Fruit fly (Drosophila melanogaster) whole organism, embryonic: ENCODE measurements around the gene beta'COP.

ENCODE experiments used
- B-H1 ChIP-seq: fragments of 200-800 bp; sonication (Bioruptor generic); IDR thresholded peaks from 3 replicates; pipeline ENCODE4 v1.3.6; 2022; ENCODE audit warnings: missing biosample characterization, missing genetic modification characterization
- BEAF-32 ChIP-seq: fragments of 200-800 bp; sonication (Bioruptor generic); optimal IDR thresholded peaks from 3 replicates; lab custom pipeline; 2017; ENCODE audit warnings: missing biosample characterization, missing genetic modification characterization, mild to moderate bottlenecking, moderate library complexity, missing genetic modification reagents
- Blimp-1 ChIP-seq: fragments of 200-800 bp; sonication (Bioruptor generic); optimal IDR thresholded peaks from 3 replicates; lab custom pipeline; 2018; ENCODE audit warnings: missing biosample characterization, missing genetic modification characterization, mild to moderate bottlenecking, moderate library complexity, missing genetic modification reagents
- CG1233 ChIP-seq: fragments of 200-800 bp; sonication (Bioruptor generic); optimal IDR thresholded peaks from 4 replicates; lab custom pipeline; 2018; ENCODE audit warnings: missing biosample characterization, mild to moderate bottlenecking, missing genetic modification characterization
- CG16779 ChIP-seq: fragments of 200-800 bp; sonication (Bioruptor generic); IDR thresholded peaks from 2 replicates; pipeline ENCODE4 v1.3.6; 2022; ENCODE audit warnings: missing biosample characterization, missing genetic modification characterization
- CG16815 ChIP-seq: fragments of 200-800 bp; sonication (Bioruptor generic); optimal IDR thresholded peaks from 3 replicates; lab custom pipeline; 2017; ENCODE audit warnings: missing biosample characterization, mild to moderate bottlenecking, missing genetic modification characterization
- CG17186 ChIP-seq: fragments of 200-800 bp; sonication (Bioruptor generic); optimal IDR thresholded peaks from 3 replicates; lab custom pipeline; 2017; ENCODE audit warnings: missing biosample characterization, missing genetic modification reagents, missing genetic modification characterization
- CG17359 ChIP-seq: fragments of 200-800 bp; sonication (Bioruptor generic); optimal IDR thresholded peaks from 3 replicates; lab custom pipeline; 2018; ENCODE audit warnings: missing biosample characterization, mild to moderate bottlenecking, missing genetic modification characterization, moderate library complexity
- CG17829 ChIP-seq: fragments of 200-800 bp; optimal IDR thresholded peaks from 2 replicates; lab custom pipeline; 2019; ENCODE audit warnings: missing biosample characterization, mild to moderate bottlenecking, missing genetic modification characterization, moderate library complexity
- CG1792 ChIP-seq: fragments of 200-800 bp; sonication (Bioruptor generic); optimal IDR thresholded peaks from 2 replicates; lab custom pipeline; 2016; ENCODE audit warnings: missing biosample characterization, missing genetic modification characterization
- CG18262 ChIP-seq: fragments of 200-800 bp; optimal IDR thresholded peaks from 3 replicates; lab custom pipeline; 2019; ENCODE audit warnings: missing biosample characterization, mild to moderate bottlenecking, missing genetic modification characterization, moderate library complexity
- CG2199 ChIP-seq: fragments of 200-800 bp; sonication (Bioruptor generic); IDR thresholded peaks from 3 replicates; pipeline ENCODE4 v1.3.6; 2022; ENCODE audit warnings: missing biosample characterization, missing genetic modification characterization
- CG2712 ChIP-seq: fragments of 200-800 bp; optimal IDR thresholded peaks from 3 replicates; lab custom pipeline; 2019; ENCODE audit warnings: missing biosample characterization, mild to moderate bottlenecking, missing genetic modification characterization, moderate library complexity
- CG30020 ChIP-seq: fragments of 200-800 bp; optimal IDR thresholded peaks from 2 replicates; lab custom pipeline; 2019; ENCODE audit warnings: missing biosample characterization, mild to moderate bottlenecking, missing genetic modification characterization, moderate library complexity
- CG30431 ChIP-seq: fragments of 200-800 bp; sonication (Bioruptor generic); optimal IDR thresholded peaks from 2 replicates; lab custom pipeline; 2017; ENCODE audit warnings: missing biosample characterization, missing genetic modification characterization
- CG32772 ChIP-seq: fragments of 200-800 bp; sonication (Bioruptor generic); IDR thresholded peaks from 2 replicates; pipeline ENCODE4 v1.3.6; 2022; ENCODE audit warnings: missing biosample characterization, missing genetic modification characterization
- CG3407 ChIP-seq: fragments of 200-800 bp; sonication (Bioruptor generic); optimal IDR thresholded peaks from 2 replicates; lab custom pipeline; 2018; ENCODE audit warnings: missing biosample characterization, mild to moderate bottlenecking, missing genetic modification characterization
- CG4820 ChIP-seq: fragments of 200-800 bp; sonication (Bioruptor generic); optimal IDR thresholded peaks from 3 replicates; lab custom pipeline; 2016; ENCODE audit warnings: missing biosample characterization, missing genetic modification characterization
- CG4854 ChIP-seq: fragments of 200-800 bp; sonication (Bioruptor generic); optimal IDR thresholded peaks from 2 replicates; lab custom pipeline; 2016; ENCODE audit warnings: missing biosample characterization, missing genetic modification characterization, inconsistent platforms
- CG6765 ChIP-seq: fragments of 200-800 bp; sonication (Bioruptor generic); optimal IDR thresholded peaks from 3 replicates; lab custom pipeline; 2017; ENCODE audit warnings: missing biosample characterization, mild to moderate bottlenecking, missing genetic modification characterization
- CG7372 ChIP-seq: fragments of 200-800 bp; sonication (Bioruptor generic); IDR thresholded peaks from 2 replicates; pipeline ENCODE4 v1.3.6; 2022; ENCODE audit warnings: missing biosample characterization, missing genetic modification characterization
- CG8290 ChIP-seq, 3 experiments: fragments of 200-800 bp; sonication (Bioruptor generic); optimal IDR thresholded peaks; 2 replicates each; lab custom pipeline; 2016 to 2019; ENCODE audit warnings: missing biosample characterization in 3 of 3, missing genetic modification characterization in 3 of 3, mild to moderate bottlenecking in 2 of 3, moderate library complexity in 1 of 3
- CG8478 ChIP-seq: fragments of >200 bp; optimal IDR thresholded peaks from 2 replicates; lab custom pipeline; 2018
- CG9797 ChIP-seq: fragments of 200-800 bp; sonication (Bioruptor generic); optimal IDR thresholded peaks from 3 replicates; lab custom pipeline; 2018; ENCODE audit warnings: missing biosample characterization, mild to moderate bottlenecking, missing genetic modification characterization
- Dbx ChIP-seq: fragments of 200-800 bp; sonication (Bioruptor generic); IDR thresholded peaks from 3 replicates; pipeline ENCODE4 v1.3.6; 2022; ENCODE audit warnings: missing biosample characterization, missing genetic modification characterization
- Fer1 ChIP-seq: fragments of 200-800 bp; sonication (Bioruptor generic); optimal IDR thresholded peaks from 2 replicates; lab custom pipeline; 2017; ENCODE audit warnings: missing biosample characterization, mild to moderate bottlenecking, missing genetic modification characterization
- Hmr ChIP-seq: fragments of 200-800 bp; sonication (Bioruptor generic); optimal IDR thresholded peaks from 3 replicates; lab custom pipeline; 2017; ENCODE audit warnings: mild to moderate bottlenecking, missing biosample characterization, missing genetic modification reagents, missing genetic modification characterization
- Lhr ChIP-seq: fragments of 200-800 bp; sonication (Bioruptor generic); optimal IDR thresholded peaks from 3 replicates; lab custom pipeline; 2017; ENCODE audit warnings: mild to moderate bottlenecking, missing biosample characterization, missing genetic modification reagents, missing genetic modification characterization
- MESR4 ChIP-seq: fragments of 200-800 bp; sonication (Bioruptor generic); optimal IDR thresholded peaks from 2 replicates; lab custom pipeline; 2018; ENCODE audit warnings: missing biosample characterization, mild to moderate bottlenecking, missing genetic modification characterization, moderate library complexity
- MTF-1 ChIP-seq: fragments of 200-800 bp; sonication (Bioruptor generic); optimal IDR thresholded peaks from 2 replicates; lab custom pipeline; 2018; ENCODE audit warnings: missing biosample characterization, mild to moderate bottlenecking, missing genetic modification characterization, borderline replicate concordance
- NFAT ChIP-seq: fragments of 200-800 bp; sonication (Bioruptor generic); IDR thresholded peaks from 2 replicates; pipeline ENCODE4 v1.3.6; 2022; ENCODE audit warnings: missing biosample characterization, missing genetic modification characterization
- Ptx1 ChIP-seq: fragments of 200-800 bp; sonication (Bioruptor generic); IDR thresholded peaks from 2 replicates; pipeline ENCODE4 v1.3.6; 2022; ENCODE audit warnings: missing biosample characterization, missing genetic modification characterization
- ab ChIP-seq: fragments of 200-800 bp; sonication (Bioruptor generic); optimal IDR thresholded peaks from 2 replicates; lab custom pipeline; 2016; ENCODE audit warnings: missing biosample characterization, missing genetic modification characterization
- az2 ChIP-seq: fragments of 200-800 bp; sonication (Bioruptor generic); optimal IDR thresholded peaks from 3 replicates; lab custom pipeline; 2016; ENCODE audit warnings: missing biosample characterization, missing genetic modification characterization
- cad ChIP-seq: fragments of >200 bp; optimal IDR thresholded peaks from 2 replicates; lab custom pipeline; 2017; ENCODE audit warnings: missing biosample characterization, missing genetic modification characterization
- esg ChIP-seq: fragments of 200-800 bp; sonication (Bioruptor generic); conservative IDR thresholded peaks from 2 replicates; pipeline ENCODE4 v1.3.6; 2022; ENCODE audit warnings: missing biosample characterization, missing genetic modification characterization
- fd3F ChIP-seq: fragments of 200-800 bp; sonication (Bioruptor generic); optimal IDR thresholded peaks from 2 replicates; lab custom pipeline; 2018; ENCODE audit warnings: missing biosample characterization, mild to moderate bottlenecking, missing genetic modification characterization, moderate library complexity
- ftz-f1 ChIP-seq: fragments of 200-800 bp; sonication (Bioruptor generic); optimal IDR thresholded peaks from 2 replicates; lab custom pipeline; 2016; ENCODE audit warnings: missing biosample characterization, missing genetic modification characterization
- gsb ChIP-seq: fragments of 200-800 bp; sonication (Bioruptor generic); IDR thresholded peaks from 2 replicates; pipeline ENCODE4 v1.3.6; 2022; ENCODE audit warnings: missing biosample characterization, missing genetic modification characterization
- insv ChIP-seq, 2 experiments: fragments of 200-800 bp; sonication (Bioruptor generic); optimal IDR thresholded peaks; 3 replicates each; lab custom pipeline; 2016 to 2018; ENCODE audit warnings: missing biosample characterization in 2 of 2, missing genetic modification characterization in 2 of 2
- jigr1 ChIP-seq: fragments of 200-800 bp; sonication (Bioruptor generic); IDR thresholded peaks from 3 replicates; pipeline ENCODE4 v1.3.6; 2022; ENCODE audit warnings: missing biosample characterization, missing genetic modification characterization
- nmo ChIP-seq: fragments of 200-800 bp; sonication (Bioruptor generic); optimal IDR thresholded peaks from 2 replicates; lab custom pipeline; 2018; ENCODE audit warnings: missing biosample characterization, mild to moderate bottlenecking, missing genetic modification characterization, moderate library complexity
- oc ChIP-seq: fragments of 200-800 bp; sonication (Bioruptor generic); optimal IDR thresholded peaks from 2 replicates; lab custom pipeline; 2018; ENCODE audit warnings: missing biosample characterization, mild to moderate bottlenecking, missing genetic modification characterization, moderate library complexity
- pb ChIP-seq: fragments of 200-800 bp; sonication (Bioruptor generic); optimal IDR thresholded peaks from 3 replicates; lab custom pipeline; 2016; ENCODE audit warnings: missing biosample characterization, missing genetic modification characterization
- peb ChIP-seq: fragments of 200-800 bp; sonication (Bioruptor generic); IDR thresholded peaks from 2 replicates; pipeline ENCODE4 v1.3.6; 2022; ENCODE audit warnings: missing biosample characterization, missing genetic modification characterization
- phol ChIP-seq: fragments of 200-800 bp; sonication (Bioruptor generic); optimal IDR thresholded peaks from 3 replicates; lab custom pipeline; 2018; ENCODE audit warnings: missing biosample characterization, mild to moderate bottlenecking, missing genetic modification characterization, moderate library complexity
- sug ChIP-seq: fragments of 200-800 bp; optimal IDR thresholded peaks from 2 replicates; lab custom pipeline; 2019; ENCODE audit warnings: missing biosample characterization, mild to moderate bottlenecking, missing genetic modification characterization, moderate library complexity
- tll ChIP-seq, 2 experiments: fragments of 200-800 bp in 1 of 2; fragments of >200 bp in 1 of 2; sonication (Bioruptor generic) in 1 of 2; optimal IDR thresholded peaks; 2 replicates each; lab custom pipeline; 2017 to 2019; ENCODE audit warnings: missing biosample characterization in 2 of 2, missing genetic modification characterization in 2 of 2, mild to moderate bottlenecking in 1 of 2, moderate library complexity in 1 of 2
- zfh1 ChIP-seq: fragments of 200-800 bp; sonication (Bioruptor generic); IDR thresholded peaks from 3 replicates; pipeline ENCODE4 v1.3.6; 2022; ENCODE audit warnings: missing biosample characterization, missing genetic modification characterization

The beta'COP gene

DNA sequence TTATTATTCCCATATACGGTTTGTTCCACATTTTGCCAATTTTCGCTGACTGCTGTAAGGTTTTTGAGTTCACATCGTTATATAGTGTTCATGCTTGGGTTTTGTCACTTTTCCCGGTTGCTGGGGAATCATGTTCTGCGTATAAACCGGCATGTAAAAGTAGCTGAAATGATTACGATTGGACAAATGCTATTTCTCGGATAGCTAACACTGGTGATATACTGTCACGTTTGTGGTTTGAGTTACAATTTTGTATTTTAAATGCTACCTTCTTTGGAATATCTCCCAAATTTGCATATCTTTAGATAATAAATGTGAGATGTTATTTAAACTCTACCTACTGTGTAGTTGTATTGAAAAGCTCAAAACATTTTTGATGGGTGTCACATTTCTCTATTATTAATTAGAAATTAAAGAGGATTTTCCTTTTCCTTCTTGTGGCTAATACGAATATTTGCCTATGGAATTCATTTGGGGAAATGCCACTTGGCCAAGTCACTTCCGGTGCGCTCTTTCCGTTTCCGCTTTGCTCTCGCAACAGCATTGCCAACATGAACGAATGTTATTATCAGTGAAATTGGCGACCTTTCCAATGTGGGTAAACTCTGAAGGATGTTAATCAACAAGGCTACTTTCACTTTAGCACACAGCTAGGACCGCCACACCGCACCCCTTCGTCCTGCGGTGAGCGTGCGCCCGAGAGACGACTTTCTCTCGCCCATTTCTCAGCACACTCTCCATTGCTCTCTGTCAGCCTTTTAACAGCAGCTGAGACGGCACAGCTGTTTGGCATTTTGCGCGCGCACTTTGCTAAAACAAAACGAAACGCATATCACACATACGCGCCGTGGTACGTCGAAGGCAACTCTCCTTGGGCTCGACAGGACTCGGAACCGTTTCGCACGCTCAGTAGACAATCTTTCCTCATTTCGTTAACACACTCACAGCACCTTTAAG is 36.1 kb downstream of the beta'COP start, which contains the start of the genes CG16956, CG42784 and CG43850 (continued):
- TF ChIP-seq CG9797 (GFP tag; lab: Kevin White, UChicago), result no peak
- TF ChIP-seq Fer1 (GFP tag; lab: Kevin White, UChicago), result peak; percentile 92
- peak; percentile 54 for TF ChIP-seq sug (tag; lab: Kevin White, UChicago)
- TF ChIP-seq oc (tag; lab: Kevin White, UChicago), result no peak
- TF ChIP-seq CG16815, result no peak
- TF ChIP-seq phol, result no peak
- TF ChIP-seq CG1233 (GFP tag; lab: Kevin White, UChicago), result peak; percentile 69
- no peak for TF ChIP-seq ftz-f1
- TF ChIP-seq CG4820 (GFP tag; lab: Kevin White, UChicago), result no peak
- TF ChIP-seq CG4854 (GFP tag; lab: Kevin White, UChicago), result no peak
- TF ChIP-seq az2 (GFP tag; lab: Kevin White, UChicago), result no peak
- TF ChIP-seq cad, result no peak
- no peak for TF ChIP-seq CG1792 (GFP tag; lab: Kevin White, UChicago)
- no peak for TF ChIP-seq BEAF-32
- TF ChIP-seq fd3F (GFP tag; lab: Kevin White, UChicago), result peak; percentile 59
- no peak for TF ChIP-seq CG17186
- no peak for TF ChIP-seq gsb (GFP tag; lab: Robert Waterston, UW)
- no peak for TF ChIP-seq CG2199 (GFP tag; lab: Robert Waterston, UW)
- no peak for TF ChIP-seq CG17359
- no peak for TF ChIP-seq peb
- no peak for TF ChIP-seq CG3407
- peak; percentile 94 for TF ChIP-seq Hmr (GFP tag; lab: Kevin White, UChicago)
- no peak for TF ChIP-seq CG2712 (tag; lab: Kevin White, UChicago)
- TF ChIP-seq pb, result no peak
- TF ChIP-seq CG30431 (GFP tag; lab: Kevin White, UChicago), result no peak
- TF ChIP-seq CG6765, result peak; percentile 90
- peak; percentile 11 for TF ChIP-seq MESR4 (GFP tag; lab: Kevin White, UChicago)
- no peak for TF ChIP-seq CG8290 (GFP tag; optimal IDR thresholded peaks at IDR 0.05; lab: Kevin White, UChicago)
- TF ChIP-seq CG8290 (tag; optimal IDR thresholded peaks at IDR 0.05; lab: Kevin White, UChicago), result peak in 1 of 2 experiments; percentile 87
- no peak for TF ChIP-seq Blimp-1 (GFP tag; lab: Kevin White, UChicago)
- TF ChIP-seq MTF-1 (GFP tag; lab: Kevin White, UChicago), result peak; percentile 84
- TF ChIP-seq tll (GFP tag; optimal IDR thresholded peaks at IDR 0.05; lab: Kevin White, UChicago), result no peak
- no peak for TF ChIP-seq CG32772 (GFP tag; lab: Robert Waterston, UW)
- peak in 1 of 2 experiments; percentile 49 for TF ChIP-seq insv (GFP tag; optimal IDR thresholded peaks at IDR 0.05; lab: Kevin White, UChicago)
- TF ChIP-seq CG7372 (GFP tag; lab: Robert Waterston, UW), result no peak
- no peak for TF ChIP-seq B-H1 (GFP tag; lab: Robert Waterston, UW)
- no peak for TF ChIP-seq CG8478 (lab: Kevin White, UChicago)
- no peak for TF ChIP-seq CG16779
- TF ChIP-seq Ptx1 (GFP tag; lab: Robert Waterston, UW), result no peak
- no peak for TF ChIP-seq ab
- no peak for TF ChIP-seq Lhr (GFP tag; lab: Kevin White, UChicago)
- TF ChIP-seq CG17829 (tag; lab: Kevin White, UChicago), result no peak
- no peak for TF ChIP-seq jigr1 (GFP tag; lab: Robert Waterston, UW)
- TF ChIP-seq CG30020 (tag; lab: Kevin White, UChicago), result no peak
- TF ChIP-seq NFAT (GFP tag; lab: Robert Waterston, UW), result peak; percentile 33; the same call in 1 of the 2 replicates
- TF ChIP-seq nmo (GFP tag; lab: Kevin White, UChicago), result no peak
- TF ChIP-seq CG18262 (tag; lab: Kevin White, UChicago), result no peak
- no peak for TF ChIP-seq zfh1 (GFP tag; lab: Robert Waterston, UW)
- no peak for TF ChIP-seq esg
- no peak for TF ChIP-seq Dbx
